Fruit fly (Drosophila melanogaster) whole organism, pupa: ENCODE measurements around the gene CG9784.

Experiments
- CG13204 ChIP-seq: fragments of 200-800 bp; sonication (Bioruptor generic); optimal IDR thresholded peaks from 2 replicates; lab custom pipeline; 2018; ENCODE audit warnings: missing biosample characterization, mild to moderate bottlenecking, missing genetic modification characterization, moderate library complexity
- CG8159 ChIP-seq: fragments of 200-800 bp; sonication (Bioruptor generic); optimal IDR thresholded peaks from 3 replicates; lab custom pipeline; 2018; ENCODE audit warnings: missing biosample characterization, mild to moderate bottlenecking, missing genetic modification characterization, moderate library complexity
- CG8301 ChIP-seq: fragments of 200-800 bp; sonication (Bioruptor generic); optimal IDR thresholded peaks from 2 replicates; lab custom pipeline; 2018; ENCODE audit warnings: missing biosample characterization, mild to moderate bottlenecking, missing genetic modification characterization
- EcR ChIP-seq: fragments of 200-800 bp; sonication (Bioruptor generic); optimal IDR thresholded peaks from 3 replicates; lab custom pipeline; 2019; ENCODE audit warnings: missing biosample characterization, missing genetic modification characterization, mild to moderate bottlenecking, moderate library complexity, missing genetic modification reagents
- Pif1A ChIP-seq: fragments of 200-800 bp; sonication (Bioruptor generic); optimal IDR thresholded peaks from 3 replicates; lab custom pipeline; 2016; ENCODE audit warnings: missing biosample characterization, missing genetic modification characterization

dm6 chrX:16637106-16637590 is 38.1 kb upstream of the CG9784 start, which contains the start of gene Rok:
- peak; percentile 22 for TF ChIP-seq EcR
- no peak for TF ChIP-seq Pif1A
- no peak for TF ChIP-seq CG8159 (tag; lab: Kevin White, UChicago)
- no peak for TF ChIP-seq CG8301 (tag; lab: Kevin White, UChicago)
- TF ChIP-seq CG13204 (GFP tag; lab: Kevin White, UChicago): peak; percentile 41
